Fruit fly (Drosophila melanogaster): ENCODE measurements around the gene Ucp4C.

Gene Ucp4C

dm6 chr2L:5981433-5982333, 13.3 kb downstream of the Ucp4C start, which contains the start of gene eIF4A (continued):
- no peak for TF ChIP-seq lmd (GFP tag; IDR thresholded peaks at IDR 0.05)
- peak; percentile 96 for TF ChIP-seq CG7928 (GFP tag; optimal IDR thresholded peaks at IDR 0.05)
- TF ChIP-seq sens-2 (GFP tag; IDR thresholded peaks at IDR 0.05), result no peak
- TF ChIP-seq CG3065 (GFP tag; optimal IDR thresholded peaks at IDR 0.05), result no peak
- TF ChIP-seq Max (GFP tag; optimal IDR thresholded peaks at IDR 0.05), result peak; percentile 50
- TF ChIP-seq CG9817 (tag; optimal IDR thresholded peaks at IDR 0.05), result peak; percentile 15
- TF ChIP-seq CG8478 (optimal IDR thresholded peaks at IDR 0.05), result no peak
- no peak for TF ChIP-seq Eip74EF (GFP tag; optimal IDR thresholded peaks at IDR 0.05)
- peak; percentile 8 for TF ChIP-seq CG9797 (GFP tag; optimal IDR thresholded peaks at IDR 0.05)
- TF ChIP-seq onecut (GFP tag; IDR thresholded peaks at IDR 0.05), result no peak
- no peak for TF ChIP-seq Dip2 (GFP tag; IDR thresholded peaks at IDR 0.05)
- no peak for TF ChIP-seq CG17328 (GFP tag; IDR thresholded peaks at IDR 0.05)
- TF ChIP-seq pzg (GFP tag; optimal IDR thresholded peaks at IDR 0.05), result peak; percentile 71
- no peak for TF ChIP-seq crp (GFP tag; optimal IDR thresholded peaks at IDR 0.05)
- no peak for TF ChIP-seq dysf (GFP tag; IDR thresholded peaks at IDR 0.05)
- TF ChIP-seq TFAM (GFP tag; optimal IDR thresholded peaks at IDR 0.05), result no peak
- TF ChIP-seq dimm (GFP tag; IDR thresholded peaks at IDR 0.05), result no peak
- peak; percentile 19 for TF ChIP-seq tap (tag; optimal IDR thresholded peaks at IDR 0.05)
- TF ChIP-seq trem (tag; optimal IDR thresholded peaks at IDR 0.05), result peak; percentile 57
- TF ChIP-seq CG5245 (GFP tag; optimal IDR thresholded peaks at IDR 0.05), result no peak
- TF ChIP-seq ind (GFP tag; optimal IDR thresholded peaks at IDR 0.05), result no peak
- TF ChIP-seq CG30020 (tag; optimal IDR thresholded peaks at IDR 0.05), result peak; percentile 66
- no peak for TF ChIP-seq CG6791 (GFP tag; IDR thresholded peaks at IDR 0.05; ENCODE audit: partially characterized antibody)
- TF ChIP-seq CG32767 (GFP tag; IDR thresholded peaks at IDR 0.05), result no peak
- TF ChIP-seq CG13424 (tag; optimal IDR thresholded peaks at IDR 0.05), result no peak
- peak; percentile 48 for TF ChIP-seq CG13775 (GFP tag; optimal IDR thresholded peaks at IDR 0.05)
- no peak for TF ChIP-seq CG42726 (GFP tag; IDR thresholded peaks at IDR 0.05; ENCODE audit: partially characterized antibody)
- TF ChIP-seq HLH4C (GFP tag; IDR thresholded peaks at IDR 0.05; ENCODE audit: partially characterized antibody), result no peak
- no peak for TF ChIP-seq CG8089 (GFP tag; optimal IDR thresholded peaks at IDR 0.05)
- TF ChIP-seq knrl (GFP tag; IDR thresholded peaks at IDR 0.05; ENCODE audit: partially characterized antibody), result no peak
- peak; percentile 55 for TF ChIP-seq CG2712 (tag; optimal IDR thresholded peaks at IDR 0.05)
- TF ChIP-seq wek (GFP tag; optimal IDR thresholded peaks at IDR 0.05), result peak; percentile 38
- TF ChIP-seq gsb-n (tag; optimal IDR thresholded peaks at IDR 0.05), result no peak
- TF ChIP-seq CG17912 (GFP tag; optimal IDR thresholded peaks at IDR 0.05), result no peak
- TF ChIP-seq CG4617 (GFP tag; optimal IDR thresholded peaks at IDR 0.05; ENCODE audit: borderline replicate concordance), result no peak
- no peak for TF ChIP-seq CG4282 (GFP tag; optimal IDR thresholded peaks at IDR 0.05)
- TF ChIP-seq tna (GFP tag; IDR thresholded peaks at IDR 0.05; ENCODE audit: partially characterized antibody), result no peak
- no peak for TF ChIP-seq gt (GFP tag; IDR thresholded peaks at IDR 0.05)
- TF ChIP-seq seq (GFP tag; IDR thresholded peaks at IDR 0.05), result no peak
- peak; percentile 99 for TF ChIP-seq phol (tag; optimal IDR thresholded peaks at IDR 0.05)
- no peak for TF ChIP-seq cato (GFP tag; optimal IDR thresholded peaks at IDR 0.05; ENCODE audit: borderline replicate concordance)
- TF ChIP-seq Xrp1 (GFP tag; IDR thresholded peaks at IDR 0.05), result no peak
- TF ChIP-seq CrebB (tag; optimal IDR thresholded peaks at IDR 0.05), result no peak
- no peak for TF ChIP-seq sc (optimal IDR thresholded peaks at IDR 0.05)
- TF ChIP-seq sc (GFP tag; optimal IDR thresholded peaks at IDR 0.05), result no peak
- TF ChIP-seq lola (GFP tag; optimal IDR thresholded peaks at IDR 0.05), result peak in 1 of 3 experiments; percentile 29
- peak; percentile 96 for TF ChIP-seq MESR4 (GFP tag; optimal IDR thresholded peaks at IDR 0.05)
- TF ChIP-seq CG14965 (GFP tag; optimal IDR thresholded peaks at IDR 0.05; ENCODE audit: borderline replicate concordance), result no peak
- no peak for TF ChIP-seq CG14050 (GFP tag; IDR thresholded peaks at IDR 0.05)
